Fruit fly (Drosophila melanogaster): ENCODE measurements around the gene TotE.

TotE gene

DNA sequence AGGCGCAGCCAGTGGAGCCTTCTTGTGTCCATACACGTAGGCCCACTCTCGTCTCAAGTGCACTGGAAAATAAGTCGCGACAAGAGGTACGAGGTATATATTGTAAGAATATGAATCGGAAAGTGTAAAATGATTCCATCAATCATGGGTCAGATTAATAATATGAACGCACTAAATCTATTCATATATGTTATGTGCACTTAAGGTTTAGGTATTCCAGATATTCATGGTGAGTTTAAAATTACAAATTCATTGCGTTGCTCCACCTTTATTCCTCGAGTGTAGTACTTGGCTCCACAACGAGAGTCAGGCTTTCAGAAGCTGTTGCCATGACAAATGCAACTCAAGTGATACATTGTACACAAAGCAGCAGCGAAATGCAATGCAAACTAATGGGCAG lies 8.1 kb downstream of the TotE start:
- TF ChIP-seq psq (optimal IDR thresholded peaks at IDR 0.05), result no peak
- no peak for TF ChIP-seq pan (optimal IDR thresholded peaks at IDR 0.05)
- no peak for TF ChIP-seq Dll (optimal IDR thresholded peaks at IDR 0.05)
- no peak for TF ChIP-seq CG8478 (optimal IDR thresholded peaks at IDR 0.05)
- no peak for TF ChIP-seq usp (GFP tag; optimal IDR thresholded peaks at IDR 0.05)
- TF ChIP-seq EcR (GFP tag; optimal IDR thresholded peaks at IDR 0.05), result no peak

DNA sequence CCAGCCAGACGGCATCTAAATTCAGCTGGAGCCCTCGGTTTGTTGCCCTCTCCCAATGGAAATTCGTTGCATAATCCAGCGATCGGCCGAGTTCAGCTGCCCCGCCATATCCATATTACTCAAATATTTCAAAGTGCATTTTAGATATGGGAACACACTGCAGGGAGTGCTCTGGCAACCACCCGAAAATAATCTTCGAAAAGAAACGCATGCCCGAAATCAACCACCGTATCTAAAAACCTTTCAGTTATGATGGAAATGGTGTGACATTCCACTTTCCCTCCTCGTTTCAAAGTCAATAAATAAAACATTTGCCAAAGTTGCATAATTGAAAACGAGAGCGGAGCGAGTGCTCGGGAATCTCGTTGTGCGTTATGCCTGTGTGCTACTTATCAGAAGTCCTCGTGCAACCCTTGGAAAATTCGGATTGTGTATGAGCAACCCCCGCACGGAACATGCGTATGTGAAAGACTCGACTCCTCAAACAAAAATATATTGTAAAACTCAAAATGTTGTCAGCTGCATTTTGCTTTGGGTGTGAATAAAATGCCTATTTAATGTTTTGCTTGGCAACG lies 10.5 kb downstream of the TotE start:
- TF ChIP-seq CG8478 (optimal IDR thresholded peaks at IDR 0.05) (no peak), Dll (optimal IDR thresholded peaks at IDR 0.05) (no peak), pan (optimal IDR thresholded peaks at IDR 0.05) (no peak), psq (optimal IDR thresholded peaks at IDR 0.05) (no peak), usp (GFP tag; optimal IDR thresholded peaks at IDR 0.05) (no peak), EcR (GFP tag; optimal IDR thresholded peaks at IDR 0.05) (no peak)

DNA sequence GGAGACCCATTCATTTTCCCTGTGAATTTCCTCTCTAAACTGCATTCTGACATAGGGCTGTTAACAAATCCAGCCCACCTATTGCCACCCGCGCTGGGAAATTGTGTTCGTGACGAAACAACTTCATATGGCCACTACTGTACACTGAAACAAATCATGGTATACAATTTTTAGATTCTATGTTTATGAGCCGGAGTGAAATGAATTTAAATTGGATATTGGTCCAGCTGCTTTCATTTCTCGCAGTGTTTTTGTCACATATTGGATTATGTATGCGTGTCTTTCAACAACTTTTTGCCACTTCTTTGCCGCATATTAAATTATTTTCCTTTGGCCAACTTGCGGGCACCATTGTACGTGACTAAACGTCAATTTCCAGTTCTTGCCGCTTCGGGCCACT lies 13.8 kb downstream of the TotE start:
- no peak for TF ChIP-seq usp (GFP tag; optimal IDR thresholded peaks at IDR 0.05)

DNA sequence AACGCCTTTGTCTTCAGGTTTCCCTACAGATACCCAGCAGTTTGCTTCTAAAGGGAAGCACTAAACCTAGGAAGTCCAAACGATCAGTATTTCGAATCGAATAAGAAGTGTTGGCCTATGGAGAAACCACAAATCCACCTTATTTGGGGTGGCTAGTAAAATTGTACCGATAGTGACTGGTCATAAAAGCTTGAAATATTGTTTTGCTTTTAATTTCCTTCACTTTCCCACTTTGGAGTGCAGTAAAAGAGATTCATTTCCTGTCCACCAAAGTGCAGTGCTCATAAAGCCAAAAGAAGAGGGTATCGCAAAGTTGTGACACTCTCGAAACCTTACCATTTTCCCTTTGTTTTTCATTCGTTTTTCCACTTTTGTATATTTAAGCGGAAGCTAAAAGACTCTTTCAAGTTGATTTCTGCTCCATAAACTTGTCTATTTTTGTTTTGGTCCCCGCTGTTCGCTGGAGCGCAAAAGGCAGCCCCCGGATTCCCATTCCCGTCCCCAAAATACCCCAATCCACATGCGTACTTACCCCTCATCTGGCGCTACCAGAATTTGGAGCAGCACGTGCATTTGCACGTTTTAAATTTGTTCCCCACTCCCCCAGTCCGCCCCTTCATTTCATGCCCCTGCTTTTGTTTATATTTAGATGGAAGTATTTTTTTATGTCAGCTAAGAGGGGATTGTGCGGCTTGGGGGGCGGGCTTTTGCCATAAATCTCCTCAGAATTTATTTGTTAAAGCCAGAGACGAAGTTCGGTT lies 14.6 kb downstream of the TotE start:
- no peak for TF ChIP-seq CG8478 (optimal IDR thresholded peaks at IDR 0.05)
- no peak for TF ChIP-seq usp (GFP tag; optimal IDR thresholded peaks at IDR 0.05)
- no peak for TF ChIP-seq EcR (GFP tag; optimal IDR thresholded peaks at IDR 0.05)
- no peak for TF ChIP-seq psq (optimal IDR thresholded peaks at IDR 0.05)
- no peak for TF ChIP-seq pan (optimal IDR thresholded peaks at IDR 0.05)

DNA sequence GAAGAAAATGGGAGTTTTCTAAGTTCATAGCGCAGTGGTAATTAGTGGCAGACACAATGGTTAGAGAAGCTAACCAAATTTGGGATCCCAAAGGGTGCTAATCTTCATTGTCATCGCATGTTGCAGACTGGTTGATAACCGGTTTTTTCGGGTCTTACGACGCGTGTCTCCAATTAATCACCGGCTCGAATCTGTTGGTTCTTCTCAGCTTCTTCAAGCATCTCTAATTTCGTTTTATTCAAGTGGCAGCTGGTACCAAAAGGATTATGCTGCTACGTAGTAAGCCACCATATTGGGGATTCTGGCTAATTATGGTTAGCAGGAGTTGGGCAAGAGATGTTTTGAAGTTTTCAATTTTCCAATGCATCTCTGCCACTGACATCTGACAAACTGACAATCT lies 16.3 kb downstream of the TotE start:
- TF ChIP-seq CG8478 (optimal IDR thresholded peaks at IDR 0.05) (no peak), pan (optimal IDR thresholded peaks at IDR 0.05) (no peak), Dll (optimal IDR thresholded peaks at IDR 0.05) (no peak), usp (GFP tag; optimal IDR thresholded peaks at IDR 0.05) (no peak), EcR (GFP tag; optimal IDR thresholded peaks at IDR 0.05) (no peak), psq (optimal IDR thresholded peaks at IDR 0.05) (no peak)

DNA sequence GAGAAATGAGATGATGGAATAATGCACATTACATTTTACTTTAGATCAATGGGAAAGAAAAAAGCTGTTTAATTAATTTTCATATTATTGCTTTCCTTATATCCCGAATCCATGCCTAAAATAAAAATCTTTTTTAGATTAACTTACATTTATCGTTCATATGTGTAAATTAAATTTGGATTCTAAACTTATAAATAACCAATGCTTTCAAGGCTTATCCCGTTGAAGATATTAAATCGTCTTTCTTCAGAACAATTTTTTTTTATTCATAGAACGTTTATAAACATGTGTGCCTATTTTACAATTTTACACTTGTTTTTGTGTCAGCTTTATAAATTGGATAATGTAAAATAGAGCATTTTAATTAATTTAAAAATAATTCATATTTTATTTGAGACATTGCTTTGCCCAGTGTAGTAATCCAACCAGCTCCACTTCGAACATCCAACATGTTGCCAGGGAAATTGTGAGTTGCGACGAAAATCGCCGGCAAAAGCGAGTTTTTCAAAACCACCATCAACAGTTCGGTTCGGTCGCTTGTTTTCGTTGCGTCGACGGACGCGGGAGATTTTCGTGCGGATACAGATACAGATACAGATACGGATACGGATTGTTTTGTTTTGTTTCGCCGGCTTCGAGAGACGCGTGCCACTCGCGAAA lies 17.7 kb downstream of the TotE start:
- TF ChIP-seq EcR (GFP tag; optimal IDR thresholded peaks at IDR 0.05) (no peak), Dll (optimal IDR thresholded peaks at IDR 0.05) (no peak), CG8478 (optimal IDR thresholded peaks at IDR 0.05) (no peak), psq (optimal IDR thresholded peaks at IDR 0.05) (no peak), pan (optimal IDR thresholded peaks at IDR 0.05) (no peak), usp (GFP tag; optimal IDR thresholded peaks at IDR 0.05) (no peak)

DNA sequence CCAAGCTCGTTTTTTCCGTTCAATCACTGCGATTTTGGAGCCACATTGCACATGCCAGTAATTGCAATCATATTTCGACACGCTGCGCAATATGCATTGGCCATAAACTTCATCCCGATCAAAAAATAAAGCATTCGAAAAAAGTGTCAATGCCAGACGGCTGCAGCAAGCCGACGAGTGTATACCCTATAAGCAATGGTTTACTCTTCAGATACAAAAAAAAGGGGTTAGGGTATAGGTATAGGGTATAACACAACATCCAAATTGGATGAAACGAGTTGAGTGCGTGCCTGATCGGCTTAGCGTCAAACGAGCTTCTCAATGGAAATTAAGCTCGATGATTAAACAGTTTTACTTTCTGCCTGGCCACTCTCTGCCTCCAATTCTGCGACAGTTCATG lies 18.5 kb downstream of the TotE start:
- TF ChIP-seq psq (optimal IDR thresholded peaks at IDR 0.05) (no peak), pan (optimal IDR thresholded peaks at IDR 0.05) (no peak), usp (GFP tag; optimal IDR thresholded peaks at IDR 0.05) (no peak), EcR (GFP tag; optimal IDR thresholded peaks at IDR 0.05) (no peak), CG8478 (optimal IDR thresholded peaks at IDR 0.05) (no peak), Dll (optimal IDR thresholded peaks at IDR 0.05) (no peak)

DNA sequence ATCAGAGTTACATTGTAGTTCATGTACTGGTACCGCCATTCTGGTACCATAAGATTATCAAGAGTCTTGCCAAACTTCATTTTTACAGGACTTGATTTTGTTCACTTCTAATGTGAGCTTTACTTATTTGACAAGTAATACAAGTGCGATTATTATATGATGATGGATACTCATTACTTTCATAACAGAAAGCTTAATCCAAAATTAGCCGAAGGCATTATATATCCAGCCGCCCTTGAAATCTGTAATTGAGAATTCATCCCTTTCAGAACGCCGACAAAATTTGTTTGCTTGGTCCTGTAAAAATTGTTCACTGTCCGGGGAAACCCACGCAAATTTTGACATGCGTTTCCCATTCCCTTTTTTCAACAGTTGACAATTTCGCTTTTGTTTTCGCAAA lies 20.9 kb downstream of the TotE start, which contains the start of gene CG10481:
CG10481 (minus strand) TSS at position 101 of the 400 bp plus-strand sequence.
- TF ChIP-seq usp (GFP tag; optimal IDR thresholded peaks at IDR 0.05), result no peak
- TF ChIP-seq EcR (GFP tag; optimal IDR thresholded peaks at IDR 0.05), result no peak
- no peak for TF ChIP-seq Dll (optimal IDR thresholded peaks at IDR 0.05)
- no peak for TF ChIP-seq pan (optimal IDR thresholded peaks at IDR 0.05)
- no peak for TF ChIP-seq psq (optimal IDR thresholded peaks at IDR 0.05)
- no peak for TF ChIP-seq CG8478 (optimal IDR thresholded peaks at IDR 0.05)

DNA sequence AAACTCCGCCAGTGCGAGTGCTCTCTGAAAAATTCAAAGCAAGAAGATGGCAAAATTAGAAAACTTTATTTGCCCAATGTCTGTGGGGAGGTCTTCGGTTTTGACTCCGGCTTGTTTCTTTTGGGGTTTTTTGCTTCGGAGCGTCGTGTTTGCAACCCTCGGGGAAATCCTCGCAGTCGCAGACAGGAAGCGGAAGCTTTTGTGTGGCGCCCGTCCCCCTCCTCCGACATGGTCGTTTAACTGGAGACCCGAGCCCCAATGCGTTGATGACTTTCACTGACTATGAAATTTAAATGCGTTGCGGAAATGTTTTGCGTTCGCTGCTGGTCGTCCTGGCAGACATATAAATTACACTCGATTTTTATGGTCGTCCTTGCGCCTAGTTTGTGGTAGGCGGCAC lies 25.0 kb downstream of the TotE start:
- TF ChIP-seq psq (optimal IDR thresholded peaks at IDR 0.05) (no peak), usp (GFP tag; optimal IDR thresholded peaks at IDR 0.05) (no peak), pan (optimal IDR thresholded peaks at IDR 0.05) (no peak), Dll (optimal IDR thresholded peaks at IDR 0.05) (no peak), CG8478 (optimal IDR thresholded peaks at IDR 0.05) (no peak)

DNA sequence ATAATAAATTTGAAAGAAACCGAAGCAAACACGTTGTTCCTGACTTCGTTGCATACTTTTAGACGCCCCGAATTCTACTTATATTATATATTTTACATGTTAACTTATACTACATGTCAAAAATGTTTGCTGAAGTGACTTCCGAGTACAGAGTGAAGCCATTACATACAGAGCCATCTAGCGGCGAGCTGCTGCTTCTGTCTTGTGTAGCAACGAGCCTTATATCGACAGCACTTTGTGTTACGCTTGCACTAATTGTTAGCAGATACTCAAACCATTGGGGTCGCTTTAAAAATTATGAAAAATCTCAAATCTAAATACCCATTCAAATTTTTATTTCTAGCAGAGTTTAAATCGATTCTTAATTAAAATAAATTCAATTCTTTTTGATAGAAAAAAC lies 25.8 kb downstream of the TotE start:
- TF ChIP-seq CG8478 (optimal IDR thresholded peaks at IDR 0.05) (no peak), usp (GFP tag; optimal IDR thresholded peaks at IDR 0.05) (no peak), Dll (optimal IDR thresholded peaks at IDR 0.05) (no peak), psq (optimal IDR thresholded peaks at IDR 0.05) (no peak), EcR (GFP tag; optimal IDR thresholded peaks at IDR 0.05) (no peak), pan (optimal IDR thresholded peaks at IDR 0.05) (no peak)

DNA sequence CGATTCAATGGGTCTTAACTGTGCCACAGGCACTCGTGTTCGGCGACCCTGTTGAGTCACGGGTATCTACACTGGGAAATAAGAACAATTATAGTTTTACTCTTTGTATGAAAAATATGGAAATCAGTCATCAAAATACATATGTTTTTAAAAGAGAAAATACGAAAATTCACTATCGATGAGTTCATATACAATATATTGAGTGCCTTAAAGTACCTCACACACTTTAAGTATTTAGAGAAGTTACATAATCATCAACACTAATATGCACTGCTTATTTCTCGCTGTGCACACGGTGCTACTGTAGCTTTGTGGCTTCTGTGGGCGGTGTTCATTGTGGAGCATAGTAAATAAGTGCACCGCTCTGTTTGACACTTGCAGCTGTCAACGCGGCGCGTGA lies 28.9 kb downstream of the TotE start:
- TF ChIP-seq EcR (GFP tag; optimal IDR thresholded peaks at IDR 0.05), result no peak
- TF ChIP-seq pan (optimal IDR thresholded peaks at IDR 0.05), result no peak
- no peak for TF ChIP-seq CG8478 (optimal IDR thresholded peaks at IDR 0.05)
- no peak for TF ChIP-seq psq (optimal IDR thresholded peaks at IDR 0.05)
- TF ChIP-seq usp (GFP tag; optimal IDR thresholded peaks at IDR 0.05), result no peak
- no peak for TF ChIP-seq Dll (optimal IDR thresholded peaks at IDR 0.05)

DNA sequence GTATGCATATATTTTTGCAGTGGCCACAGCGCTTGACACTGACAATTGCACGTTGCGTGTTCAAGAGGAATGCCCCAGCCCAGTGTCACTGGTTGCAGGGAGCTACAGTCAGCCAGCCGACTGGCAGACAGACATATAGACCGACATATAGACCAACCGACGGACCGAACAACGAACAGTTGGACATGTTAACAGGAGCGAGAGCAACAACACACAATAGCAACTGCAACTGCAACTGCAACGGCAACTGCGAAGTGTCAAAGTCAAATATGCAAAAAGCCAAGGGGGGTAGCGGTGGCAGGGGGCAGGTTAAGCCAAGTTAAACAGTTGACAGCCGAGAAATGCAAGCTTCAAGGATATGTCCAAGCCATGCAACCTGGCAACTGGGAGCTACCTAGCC lies 38.3 kb downstream of the TotE start:
- TF ChIP-seq CG8478 (optimal IDR thresholded peaks at IDR 0.05) (no peak), EcR (GFP tag; optimal IDR thresholded peaks at IDR 0.05) (no peak), Dll (optimal IDR thresholded peaks at IDR 0.05) (no peak), pan (optimal IDR thresholded peaks at IDR 0.05) (no peak), psq (optimal IDR thresholded peaks at IDR 0.05) (no peak), usp (GFP tag; optimal IDR thresholded peaks at IDR 0.05) (no peak)

Data from whole organism.